Fruit fly (Drosophila melanogaster) whole organism, embryonic: ENCODE measurements around the gene CG33514.

Experiments
- CG33213 ChIP-seq: fragments of 200-800 bp; sonication (Bioruptor generic); optimal IDR thresholded peaks from 3 replicates; lab custom pipeline; 2016; ENCODE audit warnings: missing biosample characterization, missing genetic modification characterization
- CG33557 ChIP-seq: fragments of 200-800 bp; sonication (Bioruptor generic); optimal IDR thresholded peaks from 2 replicates; lab custom pipeline; 2019; ENCODE audit warnings: missing biosample characterization, mild to moderate bottlenecking, missing genetic modification characterization, moderate library complexity
- Lpt ChIP-seq: fragments of >200 bp; optimal IDR thresholded peaks from 2 replicates; lab custom pipeline; 2018; ENCODE audit warnings: missing biosample characterization, missing genetic modification characterization

DNA sequence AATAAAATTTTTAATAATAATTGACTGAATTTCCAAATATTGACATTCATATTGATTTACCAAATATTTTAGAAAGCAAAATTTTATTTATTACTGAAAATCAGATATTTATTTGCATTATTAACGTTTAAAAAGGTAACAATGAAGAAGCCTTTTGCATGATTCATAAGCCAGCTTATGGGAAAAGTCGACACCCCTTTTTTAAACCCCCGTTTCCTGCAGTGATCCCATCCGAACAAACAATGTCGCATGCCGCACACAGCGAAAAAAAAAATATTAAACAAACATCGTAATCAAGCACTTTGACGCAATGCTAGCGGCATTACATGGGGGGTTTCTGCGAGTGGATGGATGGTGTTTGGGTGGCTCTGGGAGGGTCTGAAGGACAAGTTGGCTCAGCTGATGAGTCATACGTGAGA, 11.6 kb upstream of the CG33514 start:
- TF ChIP-seq CG33557 (GFP tag; lab: Kevin White, UChicago) (no peak), CG33213 (GFP tag; lab: Kevin White, UChicago) (no peak), Lpt (GFP tag; lab: Kevin White, UChicago) (no peak)
